Fruit fly (Drosophila melanogaster) whole organism, embryonic: ENCODE data around the gene DNAlig4.
A peak's percentile ranks its signal among the peaks of the same experiment; 100 is the strongest.

Source experiments
- Blimp-1 ChIP-seq: fragments of 200-800 bp; sonication (Bioruptor generic); optimal IDR thresholded peaks from 3 replicates; lab custom pipeline; 2018; ENCODE audit warnings: missing biosample characterization, missing genetic modification characterization, mild to moderate bottlenecking, moderate library complexity, missing genetic modification reagents
- CG10565 ChIP-seq: fragments of 200-800 bp; sonication (Bioruptor generic); optimal IDR thresholded peaks from 3 replicates; lab custom pipeline; 2016; ENCODE audit warnings: missing biosample characterization, mild to moderate bottlenecking, missing genetic modification characterization
- CG12071 ChIP-seq: fragments of 200-800 bp; sonication (Bioruptor generic); optimal IDR thresholded peaks from 3 replicates; lab custom pipeline; 2018; ENCODE audit warnings: missing biosample characterization, mild to moderate bottlenecking, missing genetic modification characterization
- CG12391 ChIP-seq: fragments of 200-800 bp; sonication (Bioruptor generic); optimal IDR thresholded peaks from 3 replicates; lab custom pipeline; 2018; ENCODE audit warnings: missing biosample characterization, mild to moderate bottlenecking, missing genetic modification characterization, moderate library complexity
- CG12659 ChIP-seq: fragments of 200-800 bp; sonication (Bioruptor generic); optimal IDR thresholded peaks from 3 replicates; lab custom pipeline; 2017; ENCODE audit warnings: mild to moderate bottlenecking, missing biosample characterization, missing genetic modification reagents, missing genetic modification characterization
- CG17912 ChIP-seq: fragments of 200-800 bp; sonication (Bioruptor generic); optimal IDR thresholded peaks from 2 replicates; lab custom pipeline; 2018; ENCODE audit warnings: missing biosample characterization, mild to moderate bottlenecking, missing genetic modification characterization
- CG18262 ChIP-seq: fragments of 200-800 bp; optimal IDR thresholded peaks from 3 replicates; lab custom pipeline; 2019; ENCODE audit warnings: missing biosample characterization, mild to moderate bottlenecking, missing genetic modification characterization, moderate library complexity
- CG32772 ChIP-seq: fragments of 200-800 bp; sonication (Bioruptor generic); IDR thresholded peaks from 2 replicates; pipeline ENCODE4 v1.3.6; 2022; ENCODE audit warnings: missing biosample characterization, missing genetic modification characterization
- CG4328 ChIP-seq: fragments of 200-800 bp; sonication (Bioruptor generic); optimal IDR thresholded peaks from 3 replicates; lab custom pipeline; 2017; ENCODE audit warnings: missing biosample characterization, missing genetic modification reagents, missing genetic modification characterization
- CG6689 ChIP-seq: fragments of 200-800 bp; sonication (Bioruptor generic); IDR thresholded peaks from 2 replicates; pipeline ENCODE4 v1.3.6; 2022; ENCODE audit warnings: missing biosample characterization, missing genetic modification characterization
- CG6813 ChIP-seq: fragments of 200-800 bp; sonication (Bioruptor generic); optimal IDR thresholded peaks from 2 replicates; lab custom pipeline; 2017; ENCODE audit warnings: missing biosample characterization, missing genetic modification characterization, mild to moderate bottlenecking, moderate library complexity, missing genetic modification reagents
- CG7786 ChIP-seq: fragments of 200-800 bp; sonication (Bioruptor generic); optimal IDR thresholded peaks from 2 replicates; lab custom pipeline; 2016; ENCODE audit warnings: missing biosample characterization, missing genetic modification characterization
- CG7839 ChIP-seq: fragments of 200-800 bp; sonication (Bioruptor generic); optimal IDR thresholded peaks from 3 replicates; lab custom pipeline; 2018; ENCODE audit warnings: missing biosample characterization, mild to moderate bottlenecking, missing genetic modification characterization, moderate library complexity
- CG8944 ChIP-seq: fragments of 200-800 bp; sonication (Bioruptor generic); optimal IDR thresholded peaks from 3 replicates; lab custom pipeline; 2016; ENCODE audit warnings: missing biosample characterization, missing genetic modification characterization
- CTCF ChIP-seq: fragments of 200-800 bp; sonication (Bioruptor generic); optimal IDR thresholded peaks from 2 replicates; lab custom pipeline; 2017; ENCODE audit warnings: missing biosample characterization, mild to moderate bottlenecking, missing genetic modification characterization, moderate library complexity
- Camta ChIP-seq: fragments of 200-800 bp; sonication (Bioruptor generic); optimal IDR thresholded peaks from 2 replicates; lab custom pipeline; 2016; ENCODE audit warnings: missing biosample characterization, missing genetic modification characterization
- Ets65A ChIP-seq: fragments of 200-800 bp; sonication (Bioruptor generic); peaks from one replicate; lab custom pipeline; 2016; ENCODE audit warnings: missing biosample characterization, missing genetic modification characterization
- H2.0 ChIP-seq: fragments of 200-800 bp; sonication (Bioruptor generic); IDR thresholded peaks from 2 replicates; pipeline ENCODE4 v1.3.6; 2022; ENCODE audit warnings: missing biosample characterization, missing genetic modification characterization
- Hmr ChIP-seq: fragments of 200-800 bp; sonication (Bioruptor generic); optimal IDR thresholded peaks from 3 replicates; lab custom pipeline; 2017; ENCODE audit warnings: mild to moderate bottlenecking, missing biosample characterization, missing genetic modification reagents, missing genetic modification characterization
- Lhr ChIP-seq: fragments of 200-800 bp; sonication (Bioruptor generic); optimal IDR thresholded peaks from 3 replicates; lab custom pipeline; 2017; ENCODE audit warnings: mild to moderate bottlenecking, missing biosample characterization, missing genetic modification reagents, missing genetic modification characterization
- Med ChIP-seq: fragments of 200-800 bp; sonication (Bioruptor generic); peaks from one replicate; lab custom pipeline; 2016; ENCODE audit warnings: missing biosample characterization, missing genetic modification characterization, mild to moderate bottlenecking, inconsistent platforms, moderate library complexity
- Myb ChIP-seq: fragments of 200-800 bp; sonication (Bioruptor generic); optimal IDR thresholded peaks from 2 replicates; lab custom pipeline; 2016; ENCODE audit warnings: missing biosample characterization, missing genetic modification characterization
- Ptx1 ChIP-seq: fragments of 200-800 bp; sonication (Bioruptor generic); IDR thresholded peaks from 2 replicates; pipeline ENCODE4 v1.3.6; 2022; ENCODE audit warnings: missing biosample characterization, missing genetic modification characterization
- Sox102F ChIP-seq: fragments of 200-800 bp; sonication (Bioruptor generic); optimal IDR thresholded peaks from 2 replicates; lab custom pipeline; 2018; ENCODE audit warnings: missing biosample characterization, mild to moderate bottlenecking, missing genetic modification characterization, moderate library complexity
- Xrp1 ChIP-seq: fragments of 200-800 bp; sonication (Bioruptor generic); IDR thresholded peaks from 2 replicates; pipeline ENCODE4 v1.3.6; 2022; ENCODE audit warnings: missing biosample characterization, missing genetic modification characterization
- ap ChIP-seq: fragments of 200-800 bp; sonication (Bioruptor generic); IDR thresholded peaks from 2 replicates; pipeline ENCODE4 v1.3.6; 2022; ENCODE audit warnings: missing biosample characterization, missing genetic modification characterization
- cas ChIP-seq: fragments of 200-800 bp; sonication (Bioruptor generic); IDR thresholded peaks from 2 replicates; pipeline ENCODE4 v1.3.6; 2022; ENCODE audit warnings: missing biosample characterization, missing genetic modification characterization
- caup ChIP-seq: fragments of 200-800 bp; sonication (Bioruptor generic); optimal IDR thresholded peaks from 3 replicates; lab custom pipeline; 2017; ENCODE audit warnings: missing biosample characterization, mild to moderate bottlenecking, missing genetic modification characterization, moderate library complexity; ENCODE audit not compliant: severe bottlenecking
- ci ChIP-seq: fragments of 200-800 bp; sonication (Bioruptor generic); IDR thresholded peaks from 3 replicates; pipeline ENCODE4 v1.3.6; 2022; ENCODE audit warnings: missing biosample characterization, missing genetic modification characterization
- da ChIP-seq: fragments of 200-800 bp; sonication (Bioruptor generic); optimal IDR thresholded peaks from 2 replicates; lab custom pipeline; 2016; ENCODE audit warnings: missing biosample characterization, missing genetic modification characterization
- en ChIP-seq: fragments of 200-800 bp; sonication (Bioruptor generic); optimal IDR thresholded peaks from 2 replicates; lab custom pipeline; 2016; ENCODE audit warnings: missing biosample characterization, missing genetic modification characterization
- ewg ChIP-seq: fragments of 200-800 bp; sonication (Bioruptor generic); optimal IDR thresholded peaks from 3 replicates; lab custom pipeline; 2017; ENCODE audit warnings: mild to moderate bottlenecking, missing biosample characterization, missing genetic modification reagents, missing genetic modification characterization
- fru ChIP-seq: fragments of >200 bp; optimal IDR thresholded peaks from 2 replicates; lab custom pipeline; 2017
- grau ChIP-seq: fragments of 200-800 bp; optimal IDR thresholded peaks from 3 replicates; lab custom pipeline; 2019; ENCODE audit warnings: missing biosample characterization, mild to moderate bottlenecking, missing genetic modification characterization, moderate library complexity
- gsb-n ChIP-seq: fragments of 200-800 bp; sonication (Bioruptor generic); optimal IDR thresholded peaks from 3 replicates; lab custom pipeline; 2018; ENCODE audit warnings: missing biosample characterization, mild to moderate bottlenecking, missing genetic modification characterization
- ham ChIP-seq: fragments of 200-800 bp; sonication (Bioruptor generic); IDR thresholded peaks from 2 replicates; pipeline ENCODE4 v1.3.6; 2022; ENCODE audit warnings: missing biosample characterization, missing genetic modification characterization
- hth ChIP-seq: fragments of >200 bp; optimal IDR thresholded peaks from 2 replicates; lab custom pipeline; 2017; ENCODE audit warnings: inconsistent platforms
- lmd ChIP-seq: fragments of 200-800 bp; sonication (Bioruptor generic); IDR thresholded peaks from 2 replicates; pipeline ENCODE4 v1.3.6; 2022; ENCODE audit warnings: missing biosample characterization, missing genetic modification characterization
- lola ChIP-seq, 3 experiments: fragments of >200 bp in 2 of 3; fragments of 200-800 bp in 1 of 3; sonication (Bioruptor generic) in 1 of 3; optimal IDR thresholded peaks; 2 replicates each; lab custom pipeline; 2017 to 2019; ENCODE audit warnings: missing biosample characterization in 3 of 3, missing genetic modification characterization in 3 of 3, mild to moderate bottlenecking in 1 of 3, moderate library complexity in 1 of 3
- org-1 ChIP-seq: fragments of 200-800 bp; sonication (Bioruptor generic); optimal IDR thresholded peaks from 2 replicates; lab custom pipeline; 2017; ENCODE audit warnings: missing biosample characterization, missing genetic modification characterization
- pnt ChIP-seq: fragments of 200-800 bp; sonication (Bioruptor generic); optimal IDR thresholded peaks from 3 replicates; lab custom pipeline; 2016; ENCODE audit warnings: missing biosample characterization, missing genetic modification characterization
- prd ChIP-seq, 3 experiments: fragments of >200 bp in 2 of 3; fragments of 200-800 bp in 1 of 3; sonication (Bioruptor generic) in 1 of 3; optimal IDR thresholded peaks in 2 of 3; IDR thresholded peaks in 1 of 3; 2 replicates in 2 of 3; 3 replicates in 1 of 3; pipeline versions ENCODE4 v1.3.6 to Lab custom; 2017 to 2022; ENCODE audit warnings: missing biosample characterization in 1 of 3, missing genetic modification characterization in 1 of 3
- pum ChIP-seq: fragments of 200-800 bp; sonication (Bioruptor generic); optimal IDR thresholded peaks from 2 replicates; lab custom pipeline; 2016; ENCODE audit warnings: missing biosample characterization, missing genetic modification characterization
- schlank ChIP-seq: fragments of 200-800 bp; sonication (Bioruptor generic); optimal IDR thresholded peaks from 2 replicates; lab custom pipeline; 2018; ENCODE audit warnings: missing biosample characterization, mild to moderate bottlenecking, missing genetic modification characterization
- slbo ChIP-seq: fragments of 200-800 bp; sonication (Bioruptor generic); IDR thresholded peaks from 2 replicates; pipeline ENCODE4 v1.3.6; 2022; ENCODE audit warnings: missing biosample characterization, missing genetic modification characterization
- tin ChIP-seq: fragments of 200-800 bp; sonication (Bioruptor generic); optimal IDR thresholded peaks from 3 replicates; lab custom pipeline; 2016; ENCODE audit warnings: missing biosample characterization, missing genetic modification characterization
- tll ChIP-seq, 2 experiments: fragments of 200-800 bp in 1 of 2; fragments of >200 bp in 1 of 2; sonication (Bioruptor generic) in 1 of 2; optimal IDR thresholded peaks; 2 replicates each; lab custom pipeline; 2017 to 2019; ENCODE audit warnings: missing biosample characterization in 2 of 2, missing genetic modification characterization in 2 of 2, mild to moderate bottlenecking in 1 of 2, moderate library complexity in 1 of 2
- unpg ChIP-seq: fragments of 200-800 bp; sonication (Bioruptor generic); optimal IDR thresholded peaks from 3 replicates; lab custom pipeline; 2018; ENCODE audit warnings: missing biosample characterization, mild to moderate bottlenecking, missing genetic modification characterization, moderate library complexity

Gene DNAlig4

DNA sequence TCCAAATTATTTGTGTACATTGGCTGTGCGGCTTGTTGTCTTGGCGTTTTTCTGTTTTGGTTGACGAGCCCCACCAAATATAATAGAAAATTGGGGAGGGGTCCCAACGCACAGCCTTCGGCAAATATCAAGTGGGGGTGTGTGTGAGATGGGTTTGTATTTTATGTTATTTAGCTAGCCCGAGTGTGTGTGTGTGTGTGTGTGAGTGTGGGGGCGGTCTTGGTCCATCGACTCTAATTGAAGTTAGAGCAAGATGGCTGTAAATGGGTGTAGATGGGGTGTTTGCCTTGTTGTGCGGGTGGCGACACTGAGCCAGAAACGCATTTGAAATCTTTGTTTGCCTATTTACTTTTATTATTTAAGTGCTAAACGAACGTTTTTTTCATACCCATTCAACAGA, 35.0 kb downstream of the DNAlig4 start (continued):
- TF ChIP-seq Hmr, result no peak
- no peak for TF ChIP-seq schlank (tag; lab: Kevin White, UChicago)
- no peak for TF ChIP-seq ap
- TF ChIP-seq, all 482 proteins: peak for 47

DNA sequence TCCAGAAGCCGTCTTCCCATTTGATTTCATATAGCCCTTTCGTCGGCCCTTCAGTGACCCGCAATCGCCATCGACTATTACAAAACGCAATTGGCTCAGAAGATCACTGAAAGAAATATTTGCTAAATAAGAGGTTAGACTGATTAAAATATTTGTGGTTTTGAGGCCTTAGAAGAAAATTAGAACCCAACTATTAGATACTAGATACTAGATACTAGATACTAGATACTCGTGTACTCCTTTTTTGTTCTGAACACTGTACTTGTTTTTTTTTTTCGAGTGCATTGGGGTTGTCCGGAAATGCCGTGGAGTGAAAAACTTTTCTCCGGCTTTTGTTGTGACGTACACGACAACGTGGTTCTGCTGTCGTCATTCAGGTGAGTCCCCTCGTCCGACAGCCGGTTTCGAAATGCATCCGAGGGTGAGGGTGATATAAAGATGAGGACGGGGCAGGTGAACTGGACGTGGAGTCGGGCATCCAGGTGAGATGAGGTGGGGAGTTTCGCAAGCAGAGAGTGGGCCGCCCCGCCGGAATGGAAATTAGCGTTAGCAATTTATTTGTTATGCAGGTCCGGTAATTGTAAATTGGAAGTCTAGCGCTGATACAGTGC, 37.2 kb downstream of the DNAlig4 start:
- TF ChIP-seq CG17912 (GFP tag; lab: Kevin White, UChicago) (no peak), CG7839 (tag; lab: Kevin White, UChicago) (peak; percentile 48), CTCF (GFP tag; lab: Kevin White, UChicago) (no peak), CG12659 (peak; percentile 1), tin (GFP tag; lab: Kevin White, UChicago) (peak; percentile 47), unpg (peak; percentile 46), slbo (GFP tag; lab: Robert Waterston, UW) (peak; percentile 21; the same call in 1 of the 2 replicates), Camta (peak; percentile 11), caup (GFP tag; lab: Kevin White, UChicago) (no peak), Xrp1 (peak; percentile 60; the same call in 1 of the 2 replicates), Myb (GFP tag; lab: Kevin White, UChicago) (peak; percentile 12), Med (GFP tag; lab: Kevin White, UChicago) (peak; percentile 81), Lhr (GFP tag; lab: Kevin White, UChicago) (no peak), fru (no peak), Blimp-1 (GFP tag; lab: Kevin White, UChicago) (peak; percentile 63), grau (tag; lab: Kevin White, UChicago) (peak; percentile 14), Sox102F (GFP tag; lab: Kevin White, UChicago) (peak; percentile 38), ham (no peak), gsb-n (peak; percentile 18), CG7786 (GFP tag; lab: Kevin White, UChicago) (peak; percentile 32), prd (optimal IDR thresholded peaks at IDR 0.05; lab: Kevin White, UChicago) (no peak), prd (GFP tag; IDR thresholded peaks at IDR 0.05; lab: Robert Waterston, UW) (peak; percentile 46; the same call in 1 of the 3 replicates), hth (no peak), en (GFP tag; lab: Kevin White, UChicago) (peak; percentile 27), lmd (GFP tag; lab: Robert Waterston, UW) (peak; percentile 27; the same call in 1 of the 2 replicates), CG6689 (GFP tag; lab: Robert Waterston, UW) (0 out of 2 replicates have a peak, but pooled peaks have one; percentile 27), CG12071 (no peak), CG8944 (GFP tag; lab: Kevin White, UChicago) (peak; percentile 25), lola (GFP tag; optimal IDR thresholded peaks at IDR 0.05; lab: Kevin White, UChicago) (peak in 1 of 3 experiments; percentile 25), ci (peak; percentile 53; the same call in 1 of the 3 replicates), da (no peak), CG6813 (no peak), ewg (GFP tag; lab: Kevin White, UChicago) (no peak), pnt (GFP tag; lab: Kevin White, UChicago) (peak; percentile 41), Ptx1 (GFP tag; lab: Robert Waterston, UW) (peak; percentile 50; the same call in 1 of the 2 replicates), Ets65A (peak; percentile 73), CG12391 (tag; lab: Kevin White, UChicago) (peak; percentile 30), org-1 (GFP tag; lab: Kevin White, UChicago) (peak; percentile 14), cas (GFP tag; lab: Robert Waterston, UW) (no peak), pum (GFP tag; lab: Kevin White, UChicago) (peak; percentile 33), CG4328 (no peak), tll (GFP tag; optimal IDR thresholded peaks at IDR 0.05; lab: Kevin White, UChicago) (no peak), CG10565 (GFP tag; lab: Kevin White, UChicago) (no peak), CG32772 (GFP tag; lab: Robert Waterston, UW) (no peak), CG18262 (tag; lab: Kevin White, UChicago) (peak; percentile 26), H2.0 (GFP tag; lab: Robert Waterston, UW) (0 out of 2 replicates have a peak, but pooled peaks have one; percentile 6)
